Fruit fly (Drosophila melanogaster) whole organism, prepupa: ENCODE results near the gene Polr1F.

Experiments
- CG10669 ChIP-seq: fragments of 200-800 bp; sonication (Bioruptor generic); optimal IDR thresholded peaks from 3 replicates; lab custom pipeline; 2018; ENCODE audit warnings: missing biosample characterization, mild to moderate bottlenecking, missing genetic modification characterization, moderate library complexity
- CG1621 ChIP-seq: fragments of 200-800 bp; sonication (Bioruptor generic); optimal IDR thresholded peaks from 3 replicates; lab custom pipeline; 2018; ENCODE audit warnings: missing biosample characterization, mild to moderate bottlenecking, missing genetic modification characterization
- Met ChIP-seq: fragments of 200-800 bp; sonication (Bioruptor generic); optimal IDR thresholded peaks from 3 replicates; lab custom pipeline; 2016; ENCODE audit warnings: missing biosample characterization, missing genetic modification characterization
- OdsH ChIP-seq: fragments of 200-800 bp; sonication (Bioruptor generic); optimal IDR thresholded peaks from 3 replicates; lab custom pipeline; 2016; ENCODE audit warnings: missing biosample characterization, missing genetic modification characterization
- fd85E ChIP-seq: fragments of 200-800 bp; sonication (Bioruptor generic); optimal IDR thresholded peaks from 3 replicates; lab custom pipeline; 2016; ENCODE audit warnings: missing biosample characterization, missing genetic modification characterization
- salr ChIP-seq, 2 experiments: fragments of 200-800 bp; sonication (Bioruptor generic); optimal IDR thresholded peaks; 3 replicates each; lab custom pipeline; 2016 to 2018; ENCODE audit warnings: missing biosample characterization in 2 of 2, missing genetic modification characterization in 2 of 2, mild to moderate bottlenecking in 1 of 2

- TF ChIP-seq OdsH (GFP tag; lab: Kevin White, UChicago): no peak
- TF ChIP-seq fd85E: no peak
- no peak for TF ChIP-seq Met (GFP tag; lab: Kevin White, UChicago)
- TF ChIP-seq salr (GFP tag; optimal IDR thresholded peaks at IDR 0.05; lab: Kevin White, UChicago): no peak
- no peak for TF ChIP-seq CG1621 (tag; lab: Kevin White, UChicago)
- TF ChIP-seq CG10669 (GFP tag; lab: Kevin White, UChicago): no peak
Observed at dm6 chr2L:6931821-6932220, 24.2 kb upstream of the Polr1F start, which contains the start of gene CG43232.
